Worm (Caenorhabditis elegans) whole organism, L4 larva: Measurements from ENCODE around the gene sqt-1.
A peak's percentile ranks its signal among the peaks of the same experiment; 100 is the strongest.

Experiments used
- D1046.2 ChIP-seq: fragments of 200-800 bp; sonication (Bioruptor generic); IDR thresholded peaks from 2 replicates; pipeline ENCODE4 v1.3.6; 2022; ENCODE audit warnings: missing genetic modification characterization, missing compliant biosample characterization
- ama-1 ChIP-seq: fragments of 150-350 bp; optimal IDR thresholded peaks from 2 replicates; lab custom pipeline; 2014; ENCODE audit warnings: inconsistent platforms, mixed read lengths
- daf-12 ChIP-seq: fragments of 150-350 bp; optimal IDR thresholded peaks from 2 replicates; lab custom pipeline; 2014; ENCODE audit warnings: missing biosample characterization, missing genetic modification reagents, missing genetic modification characterization
- dpl-1 ChIP-seq: fragments of 150-350 bp; optimal IDR thresholded peaks from 2 replicates; lab custom pipeline; 2014; ENCODE audit warnings: missing biosample characterization, missing genetic modification reagents, missing genetic modification characterization
- lsy-2 ChIP-seq, 2 experiments: fragments of 150-350 bp in 1 of 2; sonication (generic microtip) in 1 of 2; optimal IDR thresholded peaks; 2 replicates each; lab custom pipeline; 2014 to 2017; ENCODE audit warnings: missing biosample characterization in 2 of 2, missing genetic modification characterization in 2 of 2
- mdl-1 ChIP-seq, 2 experiments: fragments of 150-350 bp in 1 of 2; sonication (generic microtip) in 1 of 2; optimal IDR thresholded peaks; 2 replicates each; lab custom pipeline; 2014 to 2017; ENCODE audit warnings: missing biosample characterization in 2 of 2, missing genetic modification characterization in 2 of 2
- mxl-3 ChIP-seq: fragments of 200-800 bp; sonication (Bioruptor generic); optimal IDR thresholded peaks from 2 replicates; lab custom pipeline; 2018; ENCODE audit warnings: mild to moderate bottlenecking, missing genetic modification characterization, missing compliant biosample characterization
- nhr-11 ChIP-seq: fragments of 150-350 bp; optimal IDR thresholded peaks from 2 replicates; lab custom pipeline; 2014; ENCODE audit warnings: missing biosample characterization, missing genetic modification characterization
- nhr-28 ChIP-seq: fragments of 150-350 bp; optimal IDR thresholded peaks from 2 replicates; lab custom pipeline; 2014; ENCODE audit warnings: missing biosample characterization, missing genetic modification characterization
- nhr-41 ChIP-seq: fragments of 200-800 bp; sonication (Bioruptor generic); IDR thresholded peaks from 2 replicates; pipeline ENCODE4 v1.3.6; 2022; ENCODE audit warnings: missing genetic modification reagents, missing genetic modification characterization, missing compliant biosample characterization
- saeg-2 ChIP-seq: fragments of 200-800 bp; sonication (Bioruptor generic); IDR thresholded peaks from 2 replicates; pipeline ENCODE4 v1.3.6; 2022; ENCODE audit warnings: missing genetic modification reagents, missing genetic modification characterization, missing compliant biosample characterization
- snpc-4 ChIP-seq: fragments of 150-350 bp; optimal IDR thresholded peaks from 2 replicates; lab custom pipeline; 2014; ENCODE audit warnings: missing biosample characterization, missing genetic modification characterization
- unc-39 ChIP-seq: sonication (generic microtip); optimal IDR thresholded peaks from 2 replicates; lab custom pipeline; 2017; ENCODE audit warnings: missing biosample characterization, missing genetic modification characterization
- unc-62 ChIP-seq, 3 experiments: fragments of 150-350 bp in 1 of 3; sonication (generic microtip); optimal IDR thresholded peaks in 2 of 3; peaks in 1 of 3; 1 replicate in 1 of 3; 2 replicates in 2 of 3; lab custom pipeline; 2014 to 2017; ENCODE audit warnings: missing biosample characterization in 3 of 3, missing genetic modification characterization in 3 of 3, missing genetic modification reagents in 3 of 3, missing genotype in 1 of 3

- TF ChIP-seq mdl-1 (tag; optimal IDR thresholded peaks at IDR 0.05; lab: Kevin White, UChicago), result no peak
- no peak for TF ChIP-seq mxl-3 (GFP tag; lab: Kevin White, UChicago)
- TF ChIP-seq unc-62 (GFP tag; optimal IDR thresholded peaks at IDR 0.05 in 1 of 2; lab: Kevin White, UChicago), result peak in 1 of 2 experiments; percentile 60
- TF ChIP-seq unc-62 (tag; optimal IDR thresholded peaks at IDR 0.05; lab: Kevin White, UChicago), result no peak
- no peak for TF ChIP-seq D1046.2 (GFP tag; lab: Robert Waterston, UW)
- no peak for TF ChIP-seq daf-12 (tag; lab: Kevin White, UChicago)
- TF ChIP-seq saeg-2, result no peak
- no peak for TF ChIP-seq nhr-41
- TF ChIP-seq ama-1 (lab: Kevin White, UChicago), result no peak
- TF ChIP-seq nhr-11 (tag; lab: Kevin White, UChicago), result no peak
- TF ChIP-seq nhr-28 (tag; lab: Kevin White, UChicago), result no peak
- no peak for TF ChIP-seq unc-39
- TF ChIP-seq snpc-4 (tag; lab: Kevin White, UChicago), result no peak
- no peak for TF ChIP-seq dpl-1 (GFP tag; lab: Kevin White, UChicago)
- peak in 1 of 2 experiments; percentile 41 for TF ChIP-seq lsy-2 (tag; optimal IDR thresholded peaks at IDR 0.05; lab: Kevin White, UChicago)
These were observed 31.8 kb downstream of the sqt-1 start, which contains the start of gene rsf-1 for ce11 chrII:11305627-11306449.
